Fruit fly (Drosophila melanogaster): ENCODE data around the gene CG17440.

Gene CG17440

DNA sequence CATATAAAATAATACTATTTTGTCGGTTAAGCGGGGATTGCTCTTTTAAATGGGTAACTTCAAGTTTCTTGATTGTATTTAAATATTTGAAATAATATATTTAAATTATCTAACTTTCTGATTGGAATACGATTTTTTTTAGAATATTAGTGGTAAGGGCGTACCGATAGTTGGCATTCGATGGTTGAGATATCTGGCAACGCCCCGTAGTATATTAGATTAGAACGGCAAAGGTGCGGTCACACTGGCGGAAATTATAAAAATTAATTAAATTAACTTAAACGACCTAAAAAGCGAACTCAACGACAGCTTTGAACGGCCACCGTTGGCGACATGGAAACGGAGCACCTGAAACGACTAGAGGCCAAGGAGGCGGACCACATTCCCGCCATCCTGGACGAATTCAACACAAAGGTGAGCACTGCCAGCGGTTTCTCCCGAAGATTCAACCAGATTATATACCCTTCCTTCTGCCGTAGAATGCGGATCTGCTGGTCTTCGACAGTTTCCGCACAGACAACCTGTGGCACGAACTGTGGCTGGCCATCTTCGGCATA, 13.7 kb downstream of the CG17440 start, which contains the start of gene ric8a (continued):
- no peak for TF ChIP-seq CG34376 (GFP tag; optimal IDR thresholded peaks at IDR 0.05)
- no peak for TF ChIP-seq HLH54F (GFP tag; optimal IDR thresholded peaks at IDR 0.05)
- no peak for TF ChIP-seq CG18011 (GFP tag; optimal IDR thresholded peaks at IDR 0.05)
- no peak for TF ChIP-seq CG17328 (GFP tag; IDR thresholded peaks at IDR 0.05)
- no peak for TF ChIP-seq z (GFP tag; IDR thresholded peaks at IDR 0.05)
- peak; percentile 60; the same call in 1 of the 3 replicates for TF ChIP-seq zen2 (GFP tag; IDR thresholded peaks at IDR 0.05; ENCODE audit: partially characterized antibody)
- no peak for TF ChIP-seq CG30431 (GFP tag; optimal IDR thresholded peaks at IDR 0.05)
- TF ChIP-seq CG43689 (GFP tag; IDR thresholded peaks at IDR 0.05) = no peak
- TF ChIP-seq mld (GFP tag; IDR thresholded peaks at IDR 0.05; ENCODE audit: partially characterized antibody) = peak; percentile 65; the same call in 2 of the 3 replicates
- no peak for TF ChIP-seq CG1529 (GFP tag; optimal IDR thresholded peaks at IDR 0.05)
- TF ChIP-seq Dref (GFP tag; IDR thresholded peaks at IDR 0.05) = peak; percentile 53
- no peak for TF ChIP-seq eve (GFP tag; optimal IDR thresholded peaks at IDR 0.05)
- no peak for TF ChIP-seq Awh (GFP tag; IDR thresholded peaks at IDR 0.05)
- no peak for TF ChIP-seq CG9215 (GFP tag; IDR thresholded peaks at IDR 0.05)
- TF ChIP-seq tin (GFP tag; optimal IDR thresholded peaks at IDR 0.05) = no peak
- no peak for TF ChIP-seq CG11504 (tag; optimal IDR thresholded peaks at IDR 0.05)
- no peak for TF ChIP-seq gsb (GFP tag; IDR thresholded peaks at IDR 0.05)
- TF ChIP-seq Bteb2 (GFP tag; optimal IDR thresholded peaks at IDR 0.05) = no peak
- peak; percentile 37 for TF ChIP-seq YL-1 (GFP tag; optimal IDR thresholded peaks at IDR 0.05)
- peak; percentile 68 for TF ChIP-seq ato (GFP tag; IDR thresholded peaks at IDR 0.05; ENCODE audit: partially characterized antibody)
- no peak for TF ChIP-seq ranshi (GFP tag; IDR thresholded peaks at IDR 0.05)
- TF ChIP-seq D19B (GFP tag; optimal IDR thresholded peaks at IDR 0.05) = no peak
- TF ChIP-seq CG14710 (tag; optimal IDR thresholded peaks at IDR 0.05) = peak; percentile 67
- TF ChIP-seq CG13775 (GFP tag; optimal IDR thresholded peaks at IDR 0.05) = no peak
- no peak for TF ChIP-seq ewg (GFP tag; optimal IDR thresholded peaks at IDR 0.05)
- TF ChIP-seq Abd-B (GFP tag; optimal IDR thresholded peaks at IDR 0.05) = peak; percentile 32
- no peak for TF ChIP-seq sr (GFP tag; IDR thresholded peaks at IDR 0.05)
- no peak for TF ChIP-seq trh (GFP tag; optimal IDR thresholded peaks at IDR 0.05)
- TF ChIP-seq Doc2 (GFP tag; IDR thresholded peaks at IDR 0.05) = no peak
- TF ChIP-seq nom (GFP tag; optimal IDR thresholded peaks at IDR 0.05) = no peak
- peak; percentile 8 for TF ChIP-seq Sin3A (optimal IDR thresholded peaks at IDR 0.05)
- TF ChIP-seq cato (GFP tag; optimal IDR thresholded peaks at IDR 0.05; ENCODE audit: borderline replicate concordance) = no peak
- no peak for TF ChIP-seq CG33557 (GFP tag; optimal IDR thresholded peaks at IDR 0.05)
- no peak for TF ChIP-seq Ravus (GFP tag; IDR thresholded peaks at IDR 0.05)
- TF ChIP-seq caup (GFP tag; optimal IDR thresholded peaks at IDR 0.05; ENCODE audit: severe bottlenecking) = no peak
- TF ChIP-seq Sox100B (GFP tag; optimal IDR thresholded peaks at IDR 0.05) = no peak
- TF ChIP-seq Meics (GFP tag; optimal IDR thresholded peaks at IDR 0.05) = no peak
- TF ChIP-seq fd3F (GFP tag; optimal IDR thresholded peaks at IDR 0.05) = no peak
- no peak for TF ChIP-seq chm (GFP tag; IDR thresholded peaks at IDR 0.05)
- no peak for TF ChIP-seq ro (GFP tag; IDR thresholded peaks at IDR 0.05)
- no peak for TF ChIP-seq repo (GFP tag; optimal IDR thresholded peaks at IDR 0.05)
- TF ChIP-seq onecut (GFP tag; IDR thresholded peaks at IDR 0.05) = no peak
- peak; percentile 75 for TF ChIP-seq CG3847 (GFP tag; IDR thresholded peaks at IDR 0.05)
- no peak for TF ChIP-seq otp (GFP tag; IDR thresholded peaks at IDR 0.05)
- no peak for TF ChIP-seq Lim3 (GFP tag; IDR thresholded peaks at IDR 0.05)
- no peak for TF ChIP-seq BtbVII (GFP tag; optimal IDR thresholded peaks at IDR 0.05)
- TF ChIP-seq Side (GFP tag; optimal IDR thresholded peaks at IDR 0.05) = no peak
- TF ChIP-seq ken (GFP tag; IDR thresholded peaks at IDR 0.05) = no peak
- TF ChIP-seq CG12659 (GFP tag; optimal IDR thresholded peaks at IDR 0.05) = peak; percentile 30
- no peak for TF ChIP-seq lmd (GFP tag; IDR thresholded peaks at IDR 0.05)
- TF ChIP-seq maf-S (GFP tag; optimal IDR thresholded peaks at IDR 0.05) = no peak
- no peak for TF ChIP-seq Dfd (GFP tag; optimal IDR thresholded peaks at IDR 0.05)
